Worm (Caenorhabditis elegans) whole organism, L4/young adult: ENCODE results near the gene Y69H2.15.

Source experiments
- W03F9.2 ChIP-seq: fragments of 150-350 bp; optimal IDR thresholded peaks from 2 replicates; lab custom pipeline; 2014; ENCODE audit warnings: missing biosample characterization, missing genetic modification characterization
- dao-5 ChIP-seq: sonication (generic microtip); optimal IDR thresholded peaks from 2 replicates; lab custom pipeline; 2016; ENCODE audit warnings: missing genotype, missing genetic modification characterization, moderate library complexity, missing compliant biosample characterization
- him-1 ChIP-seq: sonication (generic microtip); optimal IDR thresholded peaks from 2 replicates; lab custom pipeline; 2016; ENCODE audit warnings: missing genotype, missing genetic modification reagents, missing genetic modification characterization, missing compliant biosample characterization

Gene Y69H2.15

ce11 chrV:18589585-18589984 lies 37.1 kb downstream of the Y69H2.15 start:
- no peak for TF ChIP-seq him-1 (tag; lab: Kevin White, UChicago)
- TF ChIP-seq dao-5, result no peak
- TF ChIP-seq W03F9.2 (tag; lab: Kevin White, UChicago), result no peak

- TF ChIP-seq him-1 (tag; lab: Kevin White, UChicago) (no peak), dao-5 (no peak), W03F9.2 (tag; lab: Kevin White, UChicago) (no peak)
These were observed 38.7 kb downstream of the Y69H2.15 start for ce11 chrV:18587936-18588335.

ce11 chrV:18586954-18587353 lies 39.7 kb downstream of the Y69H2.15 start:
- TF ChIP-seq dao-5 (no peak), W03F9.2 (tag; lab: Kevin White, UChicago) (no peak), him-1 (tag; lab: Kevin White, UChicago) (no peak)

ce11 chrV:18585102-18585501 lies 41.6 kb downstream of the Y69H2.15 start:
- TF ChIP-seq him-1 (tag; lab: Kevin White, UChicago) (no peak), W03F9.2 (tag; lab: Kevin White, UChicago) (no peak), dao-5 (no peak)

- no peak for TF ChIP-seq W03F9.2 (tag; lab: Kevin White, UChicago)
- TF ChIP-seq dao-5, result no peak
- no peak for TF ChIP-seq him-1 (tag; lab: Kevin White, UChicago)
These were observed 44.3 kb downstream of the Y69H2.15 start, which contains the start of gene txt-14 for ce11 chrV:18582358-18582757. txt-14 (plus strand) TSS chrV:18582658.

- TF ChIP-seq W03F9.2 (tag; lab: Kevin White, UChicago) (no peak), dao-5 (no peak), him-1 (tag; lab: Kevin White, UChicago) (no peak)
These were observed 45.1 kb downstream of the Y69H2.15 start for ce11 chrV:18581393-18582113.

- no peak for TF ChIP-seq W03F9.2 (tag; lab: Kevin White, UChicago)
- no peak for TF ChIP-seq dao-5
- TF ChIP-seq him-1 (tag; lab: Kevin White, UChicago), result no peak
These were observed 47.0 kb downstream of the Y69H2.15 start, which contains the start of gene Y51A2D.13 for ce11 chrV:18579684-18580083. Y51A2D.13 (minus strand) TSS chrV:18579784.

ce11 chrV:18578306-18578705 lies 48.4 kb downstream of the Y69H2.15 start:
- TF ChIP-seq dao-5, result no peak
- TF ChIP-seq W03F9.2 (tag; lab: Kevin White, UChicago), result no peak
- no peak for TF ChIP-seq him-1 (tag; lab: Kevin White, UChicago)

- TF ChIP-seq W03F9.2 (tag; lab: Kevin White, UChicago), result no peak
- TF ChIP-seq him-1 (tag; lab: Kevin White, UChicago), result no peak
- TF ChIP-seq dao-5, result no peak
These were observed 49.1 kb downstream of the Y69H2.15 start for ce11 chrV:18577458-18578078.

ce11 chrV:18576128-18576527 lies 50.5 kb downstream of the Y69H2.15 start:
- TF ChIP-seq dao-5 (no peak), him-1 (tag; lab: Kevin White, UChicago) (no peak), W03F9.2 (tag; lab: Kevin White, UChicago) (no peak)

- TF ChIP-seq dao-5 (no peak), W03F9.2 (tag; lab: Kevin White, UChicago) (no peak), him-1 (tag; lab: Kevin White, UChicago) (no peak)
These were observed 51.6 kb downstream of the Y69H2.15 start for ce11 chrV:18575084-18575483.

ce11 chrV:18573199-18573598 lies 53.5 kb downstream of the Y69H2.15 start:
- no peak for TF ChIP-seq him-1 (tag; lab: Kevin White, UChicago)
- no peak for TF ChIP-seq dao-5
- no peak for TF ChIP-seq W03F9.2 (tag; lab: Kevin White, UChicago)
